Worm (Caenorhabditis elegans): ENCODE data around the gene F58H1.7.
A peak's percentile ranks its signal among the peaks of the same experiment; 100 is the strongest.

The F58H1.7 gene

ce11 chrV:11921689-11922517 lies 42.7 kb downstream of the F58H1.7 start (continued):
- TF ChIP-seq cebp-1 (GFP tag; IDR thresholded peaks at IDR 0.05) (no peak), cebp-1 (tag; optimal IDR thresholded peaks at IDR 0.05) (peak; percentile 36), efl-1 (GFP tag; optimal IDR thresholded peaks at IDR 0.05) (peak; percentile 52), dpl-1 (GFP tag; optimal IDR thresholded peaks at IDR 0.05) (peak; percentile 8), lag-1 (GFP tag; IDR thresholded peaks at IDR 0.05) (no peak), C17E4.6 (GFP tag; IDR thresholded peaks at IDR 0.05) (no peak), madf-6 (GFP tag; IDR thresholded peaks at IDR 0.05) (peak; percentile 93), rcor-1 (GFP tag; IDR thresholded peaks at IDR 0.05) (no peak), ztf-3 (GFP tag; optimal IDR thresholded peaks at IDR 0.05) (no peak), sdz-38 (tag; optimal IDR thresholded peaks at IDR 0.05) (no peak)

- TF ChIP-seq B0019.2 (GFP tag; conservative IDR thresholded peaks at IDR 0.05) (no peak), tbp1 (GFP tag; optimal IDR thresholded peaks at IDR 0.05) (peak; percentile 26), rcor-1 (GFP tag; IDR thresholded peaks at IDR 0.05) (no peak), let-607 (tag; optimal IDR thresholded peaks at IDR 0.05) (peak; percentile 40 to 43), ZK185.1 (tag; optimal IDR thresholded peaks at IDR 0.05; ENCODE audit: poor library complexity, severe bottlenecking) (peak; percentile 17), Y79H2A.3 (GFP tag; conservative IDR thresholded peaks at IDR 0.05) (no peak), dpff-1 (tag; optimal IDR thresholded peaks at IDR 0.05) (no peak), repo-1 (tag; optimal IDR thresholded peaks at IDR 0.05) (peak; percentile 17), lin-26 (GFP tag; IDR thresholded peaks at IDR 0.05) (peak; percentile 35; the same call in 1 of the 2 replicates), snpc-4 (GFP tag; optimal IDR thresholded peaks at IDR 0.05) (no peak), snpc-4 (tag; optimal IDR thresholded peaks at IDR 0.05) (peak in 2 of 4 experiments; percentile 27 to 43), unc-62 (GFP tag; optimal IDR thresholded peaks at IDR 0.05) (peak; percentile 69), K12H6.12 (tag; optimal IDR thresholded peaks at IDR 0.05) (peak; percentile 56), lin-40 (tag; optimal IDR thresholded peaks at IDR 0.05) (peak; percentile 27), attf-5 (GFP tag; optimal IDR thresholded peaks at IDR 0.05) (peak; percentile 40), lin-35 (GFP tag; optimal IDR thresholded peaks at IDR 0.05) (peak in 1 of 3 experiments; percentile 24), cebp-1 (GFP tag; IDR thresholded peaks at IDR 0.05) (peak; percentile 76; the same call in 1 of the 2 replicates), cebp-1 (tag; optimal IDR thresholded peaks at IDR 0.05) (peak; percentile 86), B0336.3 (GFP tag; IDR thresholded peaks at IDR 0.05) (peak; percentile 10; the same call in 1 of the 2 replicates), hlh-12 (tag; optimal IDR thresholded peaks at IDR 0.05) (no peak), hlh-26 (GFP tag; conservative IDR thresholded peaks at IDR 0.05) (no peak), T07F8.4 (tag; optimal IDR thresholded peaks at IDR 0.05) (no peak), nhr-80 (tag; optimal IDR thresholded peaks at IDR 0.05) (peak; percentile 82)
Measured at ce11 chrV:11921229-11921628, 43.4 kb downstream of the F58H1.7 start.

ce11 chrV:11919639-11920038 lies 45.0 kb downstream of the F58H1.7 start:
- TF ChIP-seq repo-1 (tag; optimal IDR thresholded peaks at IDR 0.05): no peak
- no peak for TF ChIP-seq zim-3 (tag; optimal IDR thresholded peaks at IDR 0.05)

ce11 chrV:11917186-11917585 lies 47.4 kb downstream of the F58H1.7 start, which contains the start of gene R31.2:
Gene R31.2 (plus strand): TSS chrV:11917573.
- TF ChIP-seq akir-1 (GFP tag; optimal IDR thresholded peaks at IDR 0.05): no peak
- no peak for TF ChIP-seq chd-7 (tag; optimal IDR thresholded peaks at IDR 0.05)
- peak; percentile 55; the same call in 1 of the 2 replicates for TF ChIP-seq ceh-91 (GFP tag; IDR thresholded peaks at IDR 0.05)
- TF ChIP-seq aptf-3 (GFP tag; IDR thresholded peaks at IDR 0.05): no peak
- TF ChIP-seq ekl-4 (GFP tag; IDR thresholded peaks at IDR 0.05): no peak
- TF ChIP-seq mcd-1 (GFP tag; IDR thresholded peaks at IDR 0.05): no peak
- TF ChIP-seq nhr-179 (tag; optimal IDR thresholded peaks at IDR 0.05): no peak
- TF ChIP-seq egl-44 (GFP tag; IDR thresholded peaks at IDR 0.05): no peak
- peak; percentile 73 for TF ChIP-seq xnd-1 (tag; optimal IDR thresholded peaks at IDR 0.05)
- no peak for TF ChIP-seq atf-7 (tag; optimal IDR thresholded peaks at IDR 0.05)
- no peak for TF ChIP-seq hsf-1 (GFP tag; IDR thresholded peaks at IDR 0.05)
- TF ChIP-seq Y95B8A.8 (GFP tag; IDR thresholded peaks at IDR 0.05): no peak
- no peak for TF ChIP-seq B0261.1 (tag; optimal IDR thresholded peaks at IDR 0.05)
- peak; percentile 91 for TF ChIP-seq lsl-1 (GFP tag; optimal IDR thresholded peaks at IDR 0.05)
- peak; percentile 92 for TF ChIP-seq madf-6 (GFP tag; IDR thresholded peaks at IDR 0.05)
